Worm (Caenorhabditis elegans) whole organism, midembryonic: ENCODE results near the gene fib-1.

Source experiments
- cog-1 ChIP-seq: sonication (generic microtip); optimal IDR thresholded peaks from 2 replicates; lab custom pipeline; 2016; ENCODE audit warnings: missing genetic modification characterization, missing compliant biosample characterization
- flt-1 ChIP-seq: fragments of 200-800 bp; sonication (Bioruptor generic); IDR thresholded peaks from 2 replicates; pipeline ENCODE4 v1.3.6; 2022; ENCODE audit warnings: missing genetic modification characterization, missing compliant biosample characterization
- klf-2 ChIP-seq: fragments of 200-800 bp; sonication (Bioruptor generic); conservative IDR thresholded peaks from 2 replicates; pipeline ENCODE4 v1.3.6; 2022; ENCODE audit warnings: missing genetic modification reagents, missing genetic modification characterization, missing compliant biosample characterization
- ztf-29 ChIP-seq: fragments of 200-800 bp; sonication (Bioruptor generic); IDR thresholded peaks from 2 replicates; pipeline ENCODE4 v1.3.6; 2022; ENCODE audit warnings: missing genetic modification reagents, missing genetic modification characterization, missing compliant biosample characterization

DNA sequence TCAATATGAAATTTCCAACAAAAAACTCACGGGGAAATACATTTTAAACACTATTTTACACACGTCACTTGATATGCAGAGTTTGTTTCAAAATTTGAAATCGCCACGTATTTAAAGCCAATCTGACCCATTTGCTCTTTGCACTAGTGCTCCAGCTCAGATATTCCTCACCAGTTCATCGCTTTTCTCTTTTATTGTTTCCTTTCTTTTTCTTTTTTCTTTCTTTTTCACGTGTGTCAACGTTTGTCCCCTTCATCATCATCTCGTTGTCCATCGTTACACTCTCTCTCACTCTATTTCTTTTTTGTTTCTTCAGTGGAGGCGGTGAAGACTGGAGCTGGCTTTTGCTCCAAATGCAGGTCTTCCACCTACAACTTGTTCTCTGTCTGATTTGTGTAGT is 17.4 kb downstream of the fib-1 start, which contains the start of gene F02D8.4:
- TF ChIP-seq flt-1 = no peak
- TF ChIP-seq ztf-29 (GFP tag; lab: Robert Waterston, UW) = no peak
- no peak for TF ChIP-seq klf-2 (GFP tag; lab: Robert Waterston, UW)
- no peak for TF ChIP-seq cog-1 (tag; lab: Kevin White, UChicago)
